Fruit fly (Drosophila melanogaster) whole organism, embryonic: ENCODE data around the gene amrt.

Experiments used
- H15 ChIP-seq: fragments of 200-800 bp; sonication (Bioruptor generic); IDR thresholded peaks from 3 replicates; pipeline ENCODE4 v1.3.6; 2022; ENCODE audit warnings: missing biosample characterization, missing genetic modification characterization
- TFAM ChIP-seq: fragments of 200-800 bp; sonication (Bioruptor generic); optimal IDR thresholded peaks from 2 replicates; lab custom pipeline; 2017; ENCODE audit warnings: missing biosample characterization, missing genetic modification characterization, inconsistent platforms
- dmrt11E ChIP-seq: fragments of 200-800 bp; sonication (Bioruptor generic); optimal IDR thresholded peaks from 3 replicates; lab custom pipeline; 2018; ENCODE audit warnings: missing biosample characterization, mild to moderate bottlenecking, missing genetic modification characterization, moderate library complexity
- sd ChIP-seq: fragments of 200-800 bp; sonication (Bioruptor generic); optimal IDR thresholded peaks from 3 replicates; lab custom pipeline; 2018; ENCODE audit warnings: missing biosample characterization, mild to moderate bottlenecking, missing genetic modification characterization, moderate library complexity
- vvl ChIP-seq: fragments of 200-800 bp; sonication (Bioruptor generic); IDR thresholded peaks from 2 replicates; pipeline ENCODE4 v1.3.6; 2022; ENCODE audit warnings: missing biosample characterization, missing genetic modification characterization

dm6 chrX:13783958-13784907 is 2.0 kb downstream of the amrt start:
- TF ChIP-seq H15 (no peak), sd (tag; lab: Kevin White, UChicago) (peak; percentile 77), dmrt11E (peak; percentile 30), vvl (peak; percentile 73), TFAM (GFP tag; lab: Kevin White, UChicago) (no peak)
